Worm (Caenorhabditis elegans): ENCODE data around the gene C33G3.5.

C33G3.5 gene

DNA sequence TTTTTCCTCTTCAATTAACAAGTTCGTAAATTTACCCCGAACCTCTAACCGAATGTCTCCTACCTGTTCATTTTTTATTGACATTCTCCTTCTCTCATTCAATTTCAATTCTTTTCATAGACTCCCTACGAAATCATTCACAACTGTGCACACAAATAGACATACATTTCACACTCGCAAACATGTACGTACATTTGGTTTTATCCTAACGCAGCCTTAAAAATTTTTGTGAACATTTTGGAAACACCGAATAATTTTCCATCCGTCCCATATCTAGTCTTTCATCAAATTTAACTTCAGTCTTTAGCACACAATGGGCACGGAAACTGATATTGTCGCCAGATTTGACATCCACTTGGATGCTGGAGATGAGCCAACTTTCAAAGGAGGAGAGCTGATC is 45.0 kb downstream of the C33G3.5 start, which contains the start of gene arrd-25:
arrd-25 (plus strand) TSS at position 301 of the 400 bp plus-strand sequence.
- TF ChIP-seq lin-13 (GFP tag; optimal IDR thresholded peaks at IDR 0.05), result no peak
- TF ChIP-seq efl-3 (GFP tag; optimal IDR thresholded peaks at IDR 0.05), result no peak
- no peak for TF ChIP-seq nhr-28 (tag; optimal IDR thresholded peaks at IDR 0.05)
- no peak for TF ChIP-seq aha-1 (tag; optimal IDR thresholded peaks at IDR 0.05)
- TF ChIP-seq tbx-2 (tag; optimal IDR thresholded peaks at IDR 0.05), result no peak
- no peak for TF ChIP-seq lin-39 (tag; optimal IDR thresholded peaks at IDR 0.05)
- no peak for TF ChIP-seq unc-130 (tag; optimal IDR thresholded peaks at IDR 0.05)
- TF ChIP-seq alr-1 (tag; optimal IDR thresholded peaks at IDR 0.05; ENCODE audit: borderline replicate concordance), result no peak
- TF ChIP-seq sptf-1 (tag; optimal IDR thresholded peaks at IDR 0.05), result no peak
- TF ChIP-seq ceh-88 (GFP tag; IDR thresholded peaks at IDR 0.05), result no peak
- no peak for TF ChIP-seq hpl-2 (GFP tag; optimal IDR thresholded peaks at IDR 0.05)
- no peak for TF ChIP-seq nhr-20 (tag; optimal IDR thresholded peaks at IDR 0.05)
- no peak for TF ChIP-seq fkh-4 (tag; optimal IDR thresholded peaks at IDR 0.05; ENCODE audit: borderline replicate concordance)

DNA sequence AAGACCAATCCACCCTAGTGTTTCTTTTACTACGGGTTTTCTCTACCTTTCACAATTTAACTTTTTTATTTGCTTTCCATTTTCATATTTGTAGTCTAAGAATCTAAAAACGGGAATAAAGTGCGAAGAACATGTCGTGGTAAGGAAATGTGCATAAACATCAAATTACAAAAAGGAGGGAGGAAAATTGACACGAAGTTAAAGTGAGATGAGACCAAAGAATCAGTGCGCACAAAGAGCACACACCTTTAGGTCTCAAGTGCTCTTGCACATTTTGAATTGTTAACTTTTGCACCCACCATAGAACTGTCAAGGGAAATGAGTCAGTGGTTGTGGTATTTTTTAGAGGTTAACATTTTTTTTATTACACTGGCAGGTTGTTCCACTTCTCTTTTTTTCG is 48.0 kb downstream of the C33G3.5 start:
- TF ChIP-seq efl-1 (optimal IDR thresholded peaks at IDR 0.05), result no peak
- TF ChIP-seq efl-1 (GFP tag; optimal IDR thresholded peaks at IDR 0.05 in 1 of 2), result no peak
- TF ChIP-seq zag-1 (tag; optimal IDR thresholded peaks at IDR 0.05), result no peak
- TF ChIP-seq nhr-19 (GFP tag; conservative IDR thresholded peaks at IDR 0.05), result 0 out of 2 replicates have a peak, but pooled peaks have one; percentile 18
- peak in 1 of 2 experiments; percentile 14 for TF ChIP-seq lin-35 (GFP tag; optimal IDR thresholded peaks at IDR 0.05)

DNA sequence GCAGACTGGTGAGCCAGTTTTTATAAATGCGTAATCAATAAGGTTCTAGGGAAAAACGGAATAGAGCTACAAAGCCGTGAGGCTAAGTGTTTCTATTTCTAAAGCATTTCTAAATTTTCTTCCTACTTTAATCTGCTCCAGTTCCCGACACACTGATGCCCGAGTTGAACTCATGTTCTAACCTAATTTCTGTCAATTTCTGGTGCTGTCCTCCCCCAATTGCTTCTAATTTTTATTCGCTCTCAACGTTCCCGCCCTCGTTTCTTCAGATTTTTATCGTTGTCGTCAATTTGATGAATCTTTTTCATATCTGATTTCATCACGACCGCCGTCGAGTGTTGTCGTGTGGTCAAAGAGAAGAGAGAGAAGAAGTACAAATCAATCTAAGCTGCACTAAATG is 48.6 kb downstream of the C33G3.5 start:
- no peak for TF ChIP-seq ces-1 (GFP tag; optimal IDR thresholded peaks at IDR 0.05)
- TF ChIP-seq snu-23 (GFP tag; optimal IDR thresholded peaks at IDR 0.05), result no peak
- TF ChIP-seq Y116A8C.19 (tag; optimal IDR thresholded peaks at IDR 0.05; ENCODE audit: borderline replicate concordance), result no peak
- no peak for TF ChIP-seq C16A3.4 (tag; optimal IDR thresholded peaks at IDR 0.05)
- TF ChIP-seq fkh-4 (tag; optimal IDR thresholded peaks at IDR 0.05; ENCODE audit: borderline replicate concordance), result no peak
- TF ChIP-seq vab-15 (tag; optimal IDR thresholded peaks at IDR 0.05), result no peak
- TF ChIP-seq alr-1 (tag; optimal IDR thresholded peaks at IDR 0.05; ENCODE audit: borderline replicate concordance), result no peak
- no peak for TF ChIP-seq ceh-90 (tag; optimal IDR thresholded peaks at IDR 0.05)
- TF ChIP-seq sox-4 (tag; optimal IDR thresholded peaks at IDR 0.05), result no peak
- no peak for TF ChIP-seq egl-13 (tag; optimal IDR thresholded peaks at IDR 0.05)
- no peak for TF ChIP-seq zag-1 (tag; optimal IDR thresholded peaks at IDR 0.05)
- TF ChIP-seq zip-4 (GFP tag; optimal IDR thresholded peaks at IDR 0.05), result no peak
- TF ChIP-seq rnt-1 (tag; optimal IDR thresholded peaks at IDR 0.05), result no peak
- no peak for TF ChIP-seq tlp-1 (tag; optimal IDR thresholded peaks at IDR 0.05)
- TF ChIP-seq ceh-82 (tag; optimal IDR thresholded peaks at IDR 0.05), result no peak
- TF ChIP-seq nhr-11 (tag; optimal IDR thresholded peaks at IDR 0.05), result no peak
- TF ChIP-seq unc-86 (tag; optimal IDR thresholded peaks at IDR 0.05), result no peak
- no peak for TF ChIP-seq pqm-1 (tag; optimal IDR thresholded peaks at IDR 0.05)
- TF ChIP-seq unc-30 (tag; optimal IDR thresholded peaks at IDR 0.05), result no peak

DNA sequence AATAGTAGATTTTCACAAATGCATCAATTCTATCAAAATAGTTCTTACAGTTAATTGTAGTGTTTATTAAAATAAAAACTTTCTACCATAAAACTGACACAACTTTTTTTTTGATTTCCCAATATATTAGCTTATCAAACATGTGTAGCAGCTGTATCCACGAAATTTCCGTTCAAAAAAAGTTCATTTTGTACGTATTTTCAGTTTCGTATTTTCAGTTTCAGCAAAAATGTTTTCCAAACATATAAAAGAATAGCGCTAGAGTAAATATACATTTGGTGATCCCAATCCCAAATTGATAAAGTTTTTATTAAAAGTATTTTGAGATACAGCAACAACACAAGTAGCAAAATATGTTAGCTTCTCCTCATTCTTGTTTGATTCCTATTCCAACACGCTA is 49.1 kb downstream of the C33G3.5 start:
- TF ChIP-seq aha-1 (tag; optimal IDR thresholded peaks at IDR 0.05) (no peak), efl-1 (optimal IDR thresholded peaks at IDR 0.05) (no peak), efl-1 (GFP tag; optimal IDR thresholded peaks at IDR 0.05 in 1 of 2) (no peak), sptf-1 (tag; optimal IDR thresholded peaks at IDR 0.05) (no peak), ceh-90 (tag; optimal IDR thresholded peaks at IDR 0.05) (no peak), lir-3 (tag; optimal IDR thresholded peaks at IDR 0.05; ENCODE audit: poor library complexity) (no peak), jun-1 (tag; optimal IDR thresholded peaks at IDR 0.05) (no peak), lin-13 (GFP tag; optimal IDR thresholded peaks at IDR 0.05) (no peak), fkh-10 (GFP tag; optimal IDR thresholded peaks at IDR 0.05) (no peak), irx-1 (tag; optimal IDR thresholded peaks at IDR 0.05) (no peak), ceh-82 (tag; optimal IDR thresholded peaks at IDR 0.05) (no peak), unc-62 (GFP tag; optimal IDR thresholded peaks at IDR 0.05) (no peak), pqm-1 (tag; optimal IDR thresholded peaks at IDR 0.05) (no peak), ceh-63 (GFP tag; optimal IDR thresholded peaks at IDR 0.05) (no peak), fkh-8 (tag; optimal IDR thresholded peaks at IDR 0.05) (no peak), isw-1 (GFP tag; IDR thresholded peaks at IDR 0.05) (no peak), tbx-2 (tag; optimal IDR thresholded peaks at IDR 0.05) (no peak), ceh-8 (GFP tag; optimal IDR thresholded peaks at IDR 0.05) (no peak), dpl-1 (GFP tag; optimal IDR thresholded peaks at IDR 0.05) (no peak), swsn-7 (tag; optimal IDR thresholded peaks at IDR 0.05) (no peak), C04F5.9 (tag; optimal IDR thresholded peaks at IDR 0.05) (no peak)

Measured in whole organism, L1 larva.